Worm (Caenorhabditis elegans): ENCODE data around the gene apc-11.

DNA sequence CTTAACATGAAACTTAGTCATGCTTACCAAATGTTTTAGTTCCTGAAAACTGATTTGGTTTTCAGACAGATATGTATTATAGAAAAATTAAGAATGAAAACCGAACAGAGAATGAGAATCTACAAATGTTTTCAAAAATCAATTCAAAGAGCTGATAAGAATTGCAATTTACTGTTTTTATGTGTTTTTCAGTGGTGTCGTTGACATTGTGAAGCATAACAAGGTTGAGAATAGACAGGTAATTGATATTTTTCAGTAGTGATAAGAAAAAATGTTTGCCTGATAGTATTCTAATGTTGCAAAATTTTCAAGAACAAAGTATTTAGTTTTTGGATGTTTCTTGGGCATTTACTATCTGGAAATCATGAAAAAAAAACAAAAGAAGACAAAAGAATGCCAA lies 49.0 kb upstream of the apc-11 start, which contains the start of gene pfas-1:
- TF ChIP-seq tab-1 (GFP tag; IDR thresholded peaks at IDR 0.05), result no peak
- TF ChIP-seq ztf-23 (GFP tag; IDR thresholded peaks at IDR 0.05), result no peak
- no peak for TF ChIP-seq flt-1 (GFP tag; IDR thresholded peaks at IDR 0.05)
- TF ChIP-seq T22C8.4 (GFP tag; IDR thresholded peaks at IDR 0.05), result no peak
- no peak for TF ChIP-seq ref-1 (GFP tag; conservative IDR thresholded peaks at IDR 0.05)
- TF ChIP-seq med-1 (GFP tag; optimal IDR thresholded peaks at IDR 0.05; ENCODE audit: insufficient read depth), result no peak
- no peak for TF ChIP-seq cog-1 (tag; optimal IDR thresholded peaks at IDR 0.05)
